Worm (Caenorhabditis elegans) whole organism, mixed stage, embryonic: ENCODE measurements around the gene D1086.21.

ENCODE experiments used
- bed-3 ChIP-seq: fragments of 200-800 bp; sonication (Bioruptor generic); optimal IDR thresholded peaks from 3 replicates; lab custom pipeline; 2018; ENCODE audit warnings: mild to moderate bottlenecking, missing genetic modification characterization, moderate library complexity, missing compliant biosample characterization
- blmp-1 ChIP-seq: fragments of 150-350 bp; optimal IDR thresholded peaks from 2 replicates; lab custom pipeline; 2014; ENCODE audit warnings: missing biosample characterization, missing genetic modification characterization
- ceh-39 ChIP-seq: fragments of 150-350 bp; optimal IDR thresholded peaks from 2 replicates; lab custom pipeline; 2014; ENCODE audit warnings: missing biosample characterization, missing genetic modification characterization
- ceh-83 ChIP-seq: fragments of 200-800 bp; sonication (Bioruptor generic); optimal IDR thresholded peaks from 2 replicates; lab custom pipeline; 2018; ENCODE audit warnings: mild to moderate bottlenecking, missing genetic modification characterization, missing compliant biosample characterization
- ces-1 ChIP-seq: fragments of 150-350 bp; optimal IDR thresholded peaks from 2 replicates; lab custom pipeline; 2014; ENCODE audit warnings: missing biosample characterization, missing genetic modification reagents, missing genetic modification characterization
- cnd-1 ChIP-seq: fragments of 200-800 bp; sonication (Bioruptor generic); optimal IDR thresholded peaks from 2 replicates; lab custom pipeline; 2018; ENCODE audit warnings: mild to moderate bottlenecking, missing genetic modification characterization, missing compliant biosample characterization
- drap-1 ChIP-seq: fragments of 200-800 bp; sonication (Bioruptor generic); optimal IDR thresholded peaks from 3 replicates; lab custom pipeline; 2018; ENCODE audit warnings: mild to moderate bottlenecking, missing genetic modification characterization, missing compliant biosample characterization
- elt-1 ChIP-seq: sonication (generic microtip); optimal IDR thresholded peaks from 2 replicates; lab custom pipeline; 2017; ENCODE audit warnings: missing genetic modification characterization, mild to moderate bottlenecking, missing compliant biosample characterization, antibody characterized with exemption, moderate library complexity, borderline replicate concordance; ENCODE audit not compliant: insufficient read depth
- elt-3 ChIP-seq: fragments of 150-350 bp; optimal IDR thresholded peaks from 2 replicates; lab custom pipeline; 2014; ENCODE audit warnings: missing biosample characterization, missing genetic modification characterization
- flh-1 ChIP-seq: fragments of 200-800 bp; sonication (Bioruptor generic); optimal IDR thresholded peaks from 2 replicates; lab custom pipeline; 2018; ENCODE audit warnings: mild to moderate bottlenecking, missing genetic modification characterization, moderate library complexity, missing compliant biosample characterization
- ham-2 ChIP-seq: fragments of 200-800 bp; sonication (Bioruptor generic); optimal IDR thresholded peaks from 2 replicates; lab custom pipeline; 2018; ENCODE audit warnings: mild to moderate bottlenecking, missing genetic modification characterization, missing compliant biosample characterization
- hlh-1 ChIP-seq: fragments of 150-350 bp; optimal IDR thresholded peaks from 2 replicates; lab custom pipeline; 2014; ENCODE audit warnings: missing biosample characterization, missing genetic modification reagents, missing genetic modification characterization
- lin-13 ChIP-seq: fragments of 150-350 bp; optimal IDR thresholded peaks from 2 replicates; lab custom pipeline; 2014; ENCODE audit warnings: missing biosample characterization, missing genetic modification characterization
- lin-32 ChIP-seq: fragments of 200-800 bp; sonication (Bioruptor generic); optimal IDR thresholded peaks from 2 replicates; lab custom pipeline; 2018; ENCODE audit warnings: mild to moderate bottlenecking, missing genetic modification characterization, missing compliant biosample characterization
- lsy-2 ChIP-seq: fragments of 150-350 bp; optimal IDR thresholded peaks from 2 replicates; lab custom pipeline; 2014; ENCODE audit warnings: missing biosample characterization, missing genetic modification characterization
- mab-5 ChIP-seq: fragments of 150-350 bp; optimal IDR thresholded peaks from 2 replicates; lab custom pipeline; 2014; ENCODE audit warnings: missing biosample characterization, missing genetic modification characterization
- mls-2 ChIP-seq: sonication (generic microtip); optimal IDR thresholded peaks from 2 replicates; lab custom pipeline; 2016; ENCODE audit warnings: mild to moderate bottlenecking, missing genetic modification characterization, moderate library complexity, missing compliant biosample characterization
- nhr-12 ChIP-seq: fragments of 150-350 bp; optimal IDR thresholded peaks from 2 replicates; lab custom pipeline; 2014; ENCODE audit warnings: missing biosample characterization, missing genetic modification characterization
- nhr-2 ChIP-seq: fragments of 150-350 bp; optimal IDR thresholded peaks from 2 replicates; lab custom pipeline; 2014; ENCODE audit warnings: missing biosample characterization, missing genetic modification characterization
- nhr-237 ChIP-seq: fragments of 150-350 bp; optimal IDR thresholded peaks from 2 replicates; lab custom pipeline; 2014; ENCODE audit warnings: missing biosample characterization, missing genetic modification characterization
- nhr-28 ChIP-seq: fragments of 150-350 bp; optimal IDR thresholded peaks from 2 replicates; lab custom pipeline; 2014; ENCODE audit warnings: missing biosample characterization, missing genetic modification characterization
- pha-4 ChIP-seq: fragments of 150-350 bp; optimal IDR thresholded peaks from 2 replicates; lab custom pipeline; 2018; ENCODE audit warnings: missing biosample characterization, missing genetic modification reagents, missing genetic modification characterization
- sem-2 ChIP-seq: fragments of 200-800 bp; sonication (Bioruptor generic); optimal IDR thresholded peaks from 2 replicates; lab custom pipeline; 2018; ENCODE audit warnings: mild to moderate bottlenecking, missing genetic modification characterization, missing compliant biosample characterization
- snpc-4 ChIP-seq: fragments of 150-350 bp; optimal IDR thresholded peaks from 2 replicates; lab custom pipeline; 2014; ENCODE audit warnings: missing biosample characterization, missing genetic modification characterization
- tbx-8 ChIP-seq: fragments of 200-800 bp; sonication (Bioruptor generic); optimal IDR thresholded peaks from 2 replicates; lab custom pipeline; 2018; ENCODE audit warnings: mild to moderate bottlenecking, missing genetic modification characterization, moderate library complexity, missing compliant biosample characterization
- unc-120 ChIP-seq: sonication (generic microtip); optimal IDR thresholded peaks from 2 replicates; lab custom pipeline; 2017; ENCODE audit warnings: missing genetic modification characterization, missing compliant biosample characterization; ENCODE audit not compliant: poor library complexity, severe bottlenecking
- unc-39 ChIP-seq: fragments of 150-350 bp; optimal IDR thresholded peaks from 2 replicates; lab custom pipeline; 2014; ENCODE audit warnings: missing biosample characterization, missing genetic modification characterization
- unc-62 ChIP-seq: fragments of 150-350 bp; optimal IDR thresholded peaks from 2 replicates; lab custom pipeline; 2014; ENCODE audit warnings: missing biosample characterization, missing genetic modification reagents, missing genetic modification characterization
- zip-8 ChIP-seq: fragments of 150-350 bp; optimal IDR thresholded peaks from 2 replicates; lab custom pipeline; 2014; ENCODE audit warnings: missing biosample characterization, missing genetic modification characterization
- ztf-11 ChIP-seq: fragments of 150-350 bp; optimal IDR thresholded peaks from 2 replicates; lab custom pipeline; 2014; ENCODE audit warnings: missing biosample characterization, missing genetic modification characterization

D1086.21 gene

ce11 chrV:14064422-14064821 is at the start of gene D1086.21:
Gene D1086.21, plus strand, starts transcription at chrV:14064722.
- TF ChIP-seq flh-1 (GFP tag; lab: Kevin White, UChicago) (no peak), lsy-2 (tag; lab: Kevin White, UChicago) (no peak), blmp-1 (tag; lab: Kevin White, UChicago) (no peak), unc-120 (tag; lab: Kevin White, UChicago) (no peak)

ce11 chrV:14017476-14017875 is 47.0 kb upstream of the D1086.21 start, which contains the start of gene srh-308:
Gene srh-308, minus strand, starts transcription at chrV:14017576.
- TF ChIP-seq tbx-8 (GFP tag; lab: Kevin White, UChicago) (no peak), flh-1 (GFP tag; lab: Kevin White, UChicago) (no peak), elt-3 (tag; lab: Kevin White, UChicago) (no peak), drap-1 (GFP tag; lab: Kevin White, UChicago) (no peak), lsy-2 (tag; lab: Kevin White, UChicago) (no peak), lin-32 (GFP tag; lab: Kevin White, UChicago) (no peak), ceh-83 (no peak), ham-2 (GFP tag; lab: Kevin White, UChicago) (no peak), nhr-28 (tag; lab: Kevin White, UChicago) (no peak), ztf-11 (tag; lab: Kevin White, UChicago) (no peak), sem-2 (GFP tag; lab: Kevin White, UChicago) (no peak), cnd-1 (tag; lab: Kevin White, UChicago) (no peak), ceh-39 (no peak), mab-5 (tag; lab: Kevin White, UChicago) (no peak), zip-8 (tag; lab: Kevin White, UChicago) (no peak), hlh-1 (tag; lab: Kevin White, UChicago) (no peak)

DNA sequence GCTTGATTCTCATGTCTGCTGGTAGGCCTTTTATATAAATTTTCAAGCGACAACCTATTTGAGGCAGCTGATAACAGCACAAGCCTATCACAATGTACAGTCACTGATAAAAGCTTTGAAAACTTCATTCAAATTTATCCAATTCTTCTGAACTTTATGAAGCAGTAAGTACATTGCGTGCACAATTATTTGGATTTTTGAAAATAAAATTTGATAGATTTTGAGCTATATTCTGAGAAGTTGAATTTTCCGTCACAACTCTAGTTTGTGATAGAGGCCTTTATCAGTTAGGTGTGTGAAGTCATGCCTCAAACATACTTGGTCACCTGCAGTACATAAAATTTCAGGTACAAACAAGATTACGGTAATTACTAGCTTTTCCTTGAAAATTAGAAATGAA is 45.9 kb upstream of the D1086.21 start, which contains the start of the genes mtl-2 and T08G5.1:
Gene mtl-2 (minus strand): TSS at position 34 of the 400 bp plus-strand sequence.
Gene T08G5.1 (plus strand): TSS at position 127 of the 400 bp plus-strand sequence.
- TF ChIP-seq drap-1 (GFP tag; lab: Kevin White, UChicago) (no peak), zip-8 (tag; lab: Kevin White, UChicago) (no peak), nhr-237 (tag; lab: Kevin White, UChicago) (no peak), lin-32 (GFP tag; lab: Kevin White, UChicago) (no peak), unc-39 (tag; lab: Kevin White, UChicago) (no peak)

DNA sequence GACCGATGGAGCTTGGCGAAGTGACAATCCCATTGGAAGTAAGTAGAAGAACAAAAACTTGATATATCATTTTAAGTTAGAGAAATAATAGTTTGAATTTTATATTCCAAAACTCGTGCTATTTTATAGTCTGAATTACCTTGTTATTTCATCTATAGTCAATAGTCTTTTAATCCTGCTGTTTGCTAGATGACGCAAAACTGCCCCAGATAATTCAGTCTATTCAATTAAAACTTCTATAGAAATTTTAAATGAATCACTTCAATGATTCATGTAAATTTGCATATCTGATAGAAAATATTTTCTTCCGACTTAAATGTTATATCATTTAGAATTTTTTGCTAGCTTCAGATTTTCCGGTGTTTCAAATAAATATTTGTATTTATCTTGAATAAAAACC is 41.4 kb upstream of the D1086.21 start, which contains the start of gene T08G5.15:
Gene T08G5.15 (minus strand): TSS at position 101 of the 400 bp plus-strand sequence.
- TF ChIP-seq nhr-12 (tag; lab: Kevin White, UChicago): no peak
- TF ChIP-seq unc-62 (GFP tag; lab: Kevin White, UChicago): no peak
- TF ChIP-seq hlh-1 (tag; lab: Kevin White, UChicago): no peak
- TF ChIP-seq nhr-237 (tag; lab: Kevin White, UChicago): no peak
- no peak for TF ChIP-seq mls-2 (tag; lab: Kevin White, UChicago)
- TF ChIP-seq ztf-11 (tag; lab: Kevin White, UChicago): no peak
- TF ChIP-seq unc-39 (tag; lab: Kevin White, UChicago): no peak
- TF ChIP-seq snpc-4: no peak
- no peak for TF ChIP-seq drap-1 (GFP tag; lab: Kevin White, UChicago)
- TF ChIP-seq tbx-8 (GFP tag; lab: Kevin White, UChicago): no peak
- no peak for TF ChIP-seq lin-13

ce11 chrV:14026194-14026593 is 38.3 kb upstream of the D1086.21 start, which contains the start of gene T08G5.2:
Gene T08G5.2, minus strand, starts transcription at chrV:14026294.
- TF ChIP-seq elt-1 (tag; lab: Kevin White, UChicago): no peak
- no peak for TF ChIP-seq nhr-28 (tag; lab: Kevin White, UChicago)
- no peak for TF ChIP-seq lin-13
- TF ChIP-seq ces-1: no peak
- TF ChIP-seq nhr-2: no peak
- no peak for TF ChIP-seq cnd-1 (tag; lab: Kevin White, UChicago)
- no peak for TF ChIP-seq ceh-39
- no peak for TF ChIP-seq unc-120 (tag; lab: Kevin White, UChicago)
- TF ChIP-seq unc-62 (GFP tag; lab: Kevin White, UChicago): no peak
- no peak for TF ChIP-seq drap-1 (GFP tag; lab: Kevin White, UChicago)
- no peak for TF ChIP-seq pha-4 (tag; lab: Kevin White, UChicago)
- TF ChIP-seq sem-2 (GFP tag; lab: Kevin White, UChicago): no peak
- TF ChIP-seq ztf-11 (tag; lab: Kevin White, UChicago): no peak
- TF ChIP-seq snpc-4: no peak
- no peak for TF ChIP-seq nhr-12 (tag; lab: Kevin White, UChicago)
- TF ChIP-seq ceh-83: no peak
- TF ChIP-seq unc-39 (tag; lab: Kevin White, UChicago): no peak
- no peak for TF ChIP-seq bed-3 (GFP tag; lab: Kevin White, UChicago)
- TF ChIP-seq lin-32 (GFP tag; lab: Kevin White, UChicago): no peak
